Fruit fly (Drosophila melanogaster) whole organism, embryonic: ENCODE data around the gene CG9522.
A peak's percentile ranks its signal among the peaks of the same experiment; 100 is the strongest.

Source experiments
- Asciz ChIP-seq: fragments of 200-800 bp; sonication (Bioruptor generic); optimal IDR thresholded peaks from 2 replicates; lab custom pipeline; 2017; ENCODE audit warnings: missing biosample characterization, mild to moderate bottlenecking, missing genetic modification characterization, missing genetic modification reagents
- Atf3 ChIP-seq: fragments of 200-800 bp; sonication (Bioruptor generic); optimal IDR thresholded peaks from 3 replicates; lab custom pipeline; 2016; ENCODE audit warnings: missing biosample characterization, missing genetic modification characterization
- CG12236 ChIP-seq: fragments of 200-800 bp; sonication (Bioruptor generic); optimal IDR thresholded peaks from 2 replicates; lab custom pipeline; 2016; ENCODE audit warnings: missing biosample characterization, missing genetic modification characterization
- CG13123 ChIP-seq: fragments of 200-800 bp; sonication (Bioruptor generic); optimal IDR thresholded peaks from 2 replicates; lab custom pipeline; 2016; ENCODE audit warnings: missing biosample characterization, missing genetic modification characterization
- CG13894 ChIP-seq: fragments of 200-800 bp; sonication (Bioruptor generic); optimal IDR thresholded peaks from 3 replicates; lab custom pipeline; 2018; ENCODE audit warnings: missing biosample characterization, mild to moderate bottlenecking, missing genetic modification characterization, moderate library complexity
- CG14441 ChIP-seq: fragments of 200-800 bp; sonication (Bioruptor generic); IDR thresholded peaks from 2 replicates; pipeline ENCODE4 v1.3.6; 2022; ENCODE audit warnings: missing biosample characterization, missing genetic modification characterization
- CG15011 ChIP-seq: fragments of 200-800 bp; sonication (Bioruptor generic); optimal IDR thresholded peaks from 3 replicates; lab custom pipeline; 2018; ENCODE audit warnings: missing biosample characterization, mild to moderate bottlenecking, missing genetic modification characterization
- CG17328 ChIP-seq: fragments of 200-800 bp; sonication (Bioruptor generic); IDR thresholded peaks from 2 replicates; pipeline ENCODE4 v1.3.6; 2022; ENCODE audit warnings: missing biosample characterization, missing genetic modification characterization
- CG31365 ChIP-seq: fragments of 200-800 bp; sonication (Bioruptor generic); optimal IDR thresholded peaks from 2 replicates; lab custom pipeline; 2018; ENCODE audit warnings: missing biosample characterization, mild to moderate bottlenecking, missing genetic modification characterization
- CG31441 ChIP-seq: fragments of 200-800 bp; sonication (Bioruptor generic); IDR thresholded peaks from 2 replicates; pipeline ENCODE4 v1.3.6; 2022; ENCODE audit warnings: missing biosample characterization, missing genetic modification characterization
- CG3838 ChIP-seq: fragments of 200-800 bp; sonication (Bioruptor generic); optimal IDR thresholded peaks from 3 replicates; lab custom pipeline; 2016; ENCODE audit warnings: missing biosample characterization, missing genetic modification characterization
- CG3847 ChIP-seq: fragments of 200-800 bp; sonication (Bioruptor generic); IDR thresholded peaks from 2 replicates; pipeline ENCODE4 v1.3.6; 2022; ENCODE audit warnings: missing biosample characterization, missing genetic modification characterization
- CG4282 ChIP-seq: fragments of 200-800 bp; sonication (Bioruptor generic); optimal IDR thresholded peaks from 2 replicates; lab custom pipeline; 2016; ENCODE audit warnings: missing biosample characterization, missing genetic modification characterization
- CG6813 ChIP-seq: fragments of 200-800 bp; sonication (Bioruptor generic); optimal IDR thresholded peaks from 2 replicates; lab custom pipeline; 2017; ENCODE audit warnings: missing biosample characterization, missing genetic modification characterization, mild to moderate bottlenecking, moderate library complexity, missing genetic modification reagents
- CG9797 ChIP-seq: fragments of 200-800 bp; sonication (Bioruptor generic); optimal IDR thresholded peaks from 3 replicates; lab custom pipeline; 2018; ENCODE audit warnings: missing biosample characterization, mild to moderate bottlenecking, missing genetic modification characterization
- Eip74EF ChIP-seq, 2 experiments: fragments of 200-800 bp in 1 of 2; fragments of >200 bp in 1 of 2; sonication (Bioruptor generic) in 1 of 2; optimal IDR thresholded peaks; 2 replicates each; lab custom pipeline; 2017 to 2019; ENCODE audit warnings: missing biosample characterization in 2 of 2, missing genetic modification characterization in 2 of 2, mild to moderate bottlenecking in 1 of 2, moderate library complexity in 1 of 2
- Fer2 ChIP-seq: fragments of 200-800 bp; sonication (Bioruptor generic); optimal IDR thresholded peaks from 2 replicates; lab custom pipeline; 2018; ENCODE audit warnings: missing biosample characterization, mild to moderate bottlenecking, missing genetic modification characterization, moderate library complexity
- Hey ChIP-seq: fragments of 200-800 bp; sonication (Bioruptor generic); optimal IDR thresholded peaks from 3 replicates; lab custom pipeline; 2018; ENCODE audit warnings: missing biosample characterization, mild to moderate bottlenecking, missing genetic modification characterization
- HmgD ChIP-seq: fragments of 200-800 bp; sonication (Bioruptor generic); optimal IDR thresholded peaks from 3 replicates; lab custom pipeline; 2016; ENCODE audit warnings: missing biosample characterization, missing genetic modification characterization
- Hr51 ChIP-seq, 2 experiments: fragments of 200-800 bp; sonication (Bioruptor generic); optimal IDR thresholded peaks; 2 replicates in 1 of 2; 3 replicates in 1 of 2; lab custom pipeline; 2016 to 2018; ENCODE audit warnings: missing biosample characterization in 2 of 2, missing genetic modification characterization in 2 of 2, mild to moderate bottlenecking in 1 of 2, moderate library complexity in 1 of 2
- Hr78 ChIP-seq, 2 experiments: fragments of 200-800 bp in 1 of 2; fragments of >200 bp in 1 of 2; sonication (Bioruptor generic) in 1 of 2; optimal IDR thresholded peaks; 2 replicates each; lab custom pipeline; 2017 to 2019; ENCODE audit warnings: missing biosample characterization in 2 of 2, missing genetic modification characterization in 2 of 2, mild to moderate bottlenecking in 1 of 2, moderate library complexity in 1 of 2
- MBD-R2 ChIP-seq: fragments of 200-800 bp; sonication (Bioruptor generic); IDR thresholded peaks from 2 replicates; pipeline ENCODE4 v1.3.6; 2022; ENCODE audit warnings: missing biosample characterization, missing genetic modification characterization
- Spps ChIP-seq: fragments of 200-800 bp; sonication (Bioruptor generic); optimal IDR thresholded peaks from 2 replicates; lab custom pipeline; 2018; ENCODE audit warnings: missing biosample characterization, mild to moderate bottlenecking, missing genetic modification characterization
- Sry-δ ChIP-seq: fragments of 200-800 bp; sonication (Bioruptor generic); optimal IDR thresholded peaks from 2 replicates; lab custom pipeline; 2016; ENCODE audit warnings: missing biosample characterization, missing genetic modification characterization
- Ssrp ChIP-seq: fragments of 200-800 bp; sonication (Bioruptor generic); optimal IDR thresholded peaks from 2 replicates; lab custom pipeline; 2018; ENCODE audit warnings: missing biosample characterization, mild to moderate bottlenecking, missing genetic modification characterization, moderate library complexity
- Xbp1 ChIP-seq: fragments of 200-800 bp; sonication (Bioruptor generic); optimal IDR thresholded peaks from 3 replicates; lab custom pipeline; 2016; ENCODE audit warnings: missing biosample characterization, mild to moderate bottlenecking, missing genetic modification characterization
- ac ChIP-seq: fragments of 200-800 bp; sonication (Bioruptor generic); optimal IDR thresholded peaks from 3 replicates; lab custom pipeline; 2017; ENCODE audit warnings: missing biosample characterization, mild to moderate bottlenecking, missing genetic modification characterization
- ara ChIP-seq: fragments of 200-800 bp; sonication (Bioruptor generic); IDR thresholded peaks from 2 replicates; pipeline ENCODE4 v1.3.6; 2022; ENCODE audit warnings: missing biosample characterization, missing genetic modification characterization
- crp ChIP-seq, 2 experiments: fragments of 200-800 bp; sonication (Bioruptor generic); optimal IDR thresholded peaks; 2 replicates in 1 of 2; 3 replicates in 1 of 2; lab custom pipeline; 2017; ENCODE audit warnings: missing biosample characterization in 2 of 2, missing genetic modification characterization in 2 of 2, mild to moderate bottlenecking in 1 of 2, moderate library complexity in 1 of 2
- dmrt11E ChIP-seq: fragments of 200-800 bp; sonication (Bioruptor generic); optimal IDR thresholded peaks from 3 replicates; lab custom pipeline; 2018; ENCODE audit warnings: missing biosample characterization, mild to moderate bottlenecking, missing genetic modification characterization, moderate library complexity
- eyg ChIP-seq: fragments of 200-800 bp; sonication (Bioruptor generic); optimal IDR thresholded peaks from 3 replicates; lab custom pipeline; 2016; ENCODE audit warnings: missing biosample characterization, missing genetic modification characterization
- fd64A ChIP-seq: fragments of 200-800 bp; sonication (Bioruptor generic); optimal IDR thresholded peaks from 3 replicates; lab custom pipeline; 2018; ENCODE audit warnings: missing biosample characterization, mild to moderate bottlenecking, missing genetic modification characterization
- gfzf ChIP-seq: fragments of 200-800 bp; sonication (Bioruptor generic); optimal IDR thresholded peaks from 2 replicates; lab custom pipeline; 2016; ENCODE audit warnings: missing biosample characterization, mild to moderate bottlenecking, missing genetic modification characterization, moderate library complexity
- ham ChIP-seq: fragments of 200-800 bp; sonication (Bioruptor generic); IDR thresholded peaks from 2 replicates; pipeline ENCODE4 v1.3.6; 2022; ENCODE audit warnings: missing biosample characterization, missing genetic modification characterization
- hbn ChIP-seq: fragments of 200-800 bp; sonication (Bioruptor generic); IDR thresholded peaks from 2 replicates; pipeline ENCODE4 v1.3.6; 2022; ENCODE audit warnings: missing biosample characterization, missing genetic modification characterization; ENCODE audit not compliant: partially characterized antibody
- kay ChIP-seq: fragments of 200-800 bp; sonication (Bioruptor generic); optimal IDR thresholded peaks from 2 replicates; lab custom pipeline; 2016; ENCODE audit warnings: missing biosample characterization, missing genetic modification characterization
- lbe ChIP-seq: fragments of 200-800 bp; sonication (Bioruptor generic); optimal IDR thresholded peaks from 2 replicates; lab custom pipeline; 2016; ENCODE audit warnings: missing biosample characterization, mild to moderate bottlenecking, missing genetic modification characterization
- nau ChIP-seq: fragments of 200-800 bp; sonication (Bioruptor generic); optimal IDR thresholded peaks from 3 replicates; lab custom pipeline; 2017; ENCODE audit warnings: missing biosample characterization, mild to moderate bottlenecking, missing genetic modification characterization, missing genetic modification reagents
- nerfin-1 ChIP-seq: fragments of 200-800 bp; sonication (Bioruptor generic); optimal IDR thresholded peaks from 3 replicates; lab custom pipeline; 2019; ENCODE audit warnings: missing biosample characterization, mild to moderate bottlenecking, missing genetic modification characterization, moderate library complexity
- oc ChIP-seq: fragments of 200-800 bp; sonication (Bioruptor generic); optimal IDR thresholded peaks from 2 replicates; lab custom pipeline; 2018; ENCODE audit warnings: missing biosample characterization, mild to moderate bottlenecking, missing genetic modification characterization, moderate library complexity
- odd ChIP-seq: fragments of 200-800 bp; sonication (Bioruptor generic); optimal IDR thresholded peaks from 2 replicates; lab custom pipeline; 2017; ENCODE audit warnings: missing biosample characterization, mild to moderate bottlenecking, missing genetic modification characterization
- ranshi ChIP-seq: fragments of 200-800 bp; sonication (Bioruptor generic); IDR thresholded peaks from 2 replicates; pipeline ENCODE4 v1.3.6; 2022; ENCODE audit warnings: missing biosample characterization, missing genetic modification characterization
- ro ChIP-seq: fragments of 200-800 bp; sonication (Bioruptor generic); IDR thresholded peaks from 2 replicates; pipeline ENCODE4 v1.3.6; 2022; ENCODE audit warnings: missing biosample characterization, missing genetic modification characterization
- row ChIP-seq: fragments of 200-800 bp; sonication (Bioruptor generic); IDR thresholded peaks from 3 replicates; pipeline ENCODE4 v1.3.6; 2022; ENCODE audit warnings: missing biosample characterization, missing genetic modification characterization
- slbo ChIP-seq: fragments of 200-800 bp; sonication (Bioruptor generic); IDR thresholded peaks from 2 replicates; pipeline ENCODE4 v1.3.6; 2022; ENCODE audit warnings: missing biosample characterization, missing genetic modification characterization
- sob ChIP-seq: fragments of 200-800 bp; sonication (Bioruptor generic); IDR thresholded peaks from 2 replicates; pipeline ENCODE4 v1.3.6; 2022; ENCODE audit warnings: missing biosample characterization, missing genetic modification characterization
- tap ChIP-seq: fragments of 200-800 bp; optimal IDR thresholded peaks from 3 replicates; lab custom pipeline; 2019; ENCODE audit warnings: missing biosample characterization, mild to moderate bottlenecking, missing genetic modification characterization, moderate library complexity
- vnd ChIP-seq: fragments of 200-800 bp; sonication (Bioruptor generic); IDR thresholded peaks from 3 replicates; pipeline ENCODE4 v1.3.6; 2022; ENCODE audit warnings: missing biosample characterization, missing genetic modification characterization; ENCODE audit not compliant: partially characterized antibody
- zen ChIP-seq: fragments of 200-800 bp; sonication (Bioruptor generic); optimal IDR thresholded peaks from 3 replicates; lab custom pipeline; 2018; ENCODE audit warnings: missing biosample characterization, mild to moderate bottlenecking, missing genetic modification characterization, moderate library complexity

CG9522 gene

dm6 chrX:14882536-14883118, 34.0 kb upstream of the CG9522 start, which contains the start of the genes CG45064 and CG45065 (continued):
- TF ChIP-seq CG15011 = peak; percentile 58
- peak in 1 of 2 experiments; percentile 31 for TF ChIP-seq crp (GFP tag; optimal IDR thresholded peaks at IDR 0.05; lab: Kevin White, UChicago)
- TF ChIP-seq CG3838 (GFP tag; lab: Kevin White, UChicago) = peak; percentile 13
- peak; percentile 81 for TF ChIP-seq row (GFP tag; lab: Robert Waterston, UW)
- peak; percentile 95 for TF ChIP-seq CG31441 (GFP tag; lab: Robert Waterston, UW)
- peak; percentile 84 for TF ChIP-seq nerfin-1 (tag; lab: Kevin White, UChicago)
- no peak for TF ChIP-seq ac (GFP tag; lab: Kevin White, UChicago)
- TF ChIP-seq ham (GFP tag; lab: Robert Waterston, UW) = no peak
- peak; percentile 43; the same call in 1 of the 2 replicates for TF ChIP-seq MBD-R2
- peak; percentile 85 for TF ChIP-seq Xbp1 (GFP tag; lab: Kevin White, UChicago)
- TF ChIP-seq Hr78 (GFP tag; optimal IDR thresholded peaks at IDR 0.05; lab: Kevin White, UChicago) = peak in 1 of 2 experiments; percentile 77
- peak; percentile 80 for TF ChIP-seq odd (GFP tag; lab: Kevin White, UChicago)
- peak; percentile 55 for TF ChIP-seq CG3847 (GFP tag; lab: Robert Waterston, UW)
- peak; percentile 56 for TF ChIP-seq CG13123 (GFP tag; lab: Kevin White, UChicago)
- no peak for TF ChIP-seq zen (tag; lab: Kevin White, UChicago)
- no peak for TF ChIP-seq vnd (GFP tag; lab: Robert Waterston, UW)
- TF ChIP-seq lbe (GFP tag; lab: Kevin White, UChicago) = no peak
- peak; percentile 67 for TF ChIP-seq ro (GFP tag; lab: Robert Waterston, UW)
- peak; percentile 75 for TF ChIP-seq nau (GFP tag; lab: Kevin White, UChicago)
- peak; percentile 42 for TF ChIP-seq Sry-δ (GFP tag; lab: Kevin White, UChicago)
- peak; percentile 93 for TF ChIP-seq Asciz (GFP tag; lab: Kevin White, UChicago)
- TF ChIP-seq dmrt11E (tag; lab: Kevin White, UChicago) = peak; percentile 26
- peak; percentile 84 for TF ChIP-seq ara (GFP tag; lab: Robert Waterston, UW)
- TF ChIP-seq CG4282 = no peak
- no peak for TF ChIP-seq CG9797 (GFP tag; lab: Kevin White, UChicago)
- TF ChIP-seq Atf3 (GFP tag; lab: Kevin White, UChicago) = peak; percentile 67
- peak; percentile 86 for TF ChIP-seq tap (tag; lab: Kevin White, UChicago)
- peak; percentile 77 for TF ChIP-seq slbo
- TF ChIP-seq Hr51 (GFP tag; optimal IDR thresholded peaks at IDR 0.05; lab: Kevin White, UChicago) = peak; percentile 15 to 92
- TF ChIP-seq CG13894 (tag; lab: Kevin White, UChicago) = no peak
- peak; percentile 53 for TF ChIP-seq CG31365 (tag; lab: Kevin White, UChicago)
- peak; percentile 59 for TF ChIP-seq kay (GFP tag; lab: Kevin White, UChicago)
- peak; percentile 75 for TF ChIP-seq fd64A
- TF ChIP-seq HmgD (GFP tag; lab: Kevin White, UChicago) = no peak
- no peak for TF ChIP-seq gfzf
- peak; percentile 77 for TF ChIP-seq ranshi (GFP tag; lab: Robert Waterston, UW)
- peak in 1 of 2 experiments; percentile 90 for TF ChIP-seq Eip74EF (GFP tag; optimal IDR thresholded peaks at IDR 0.05; lab: Kevin White, UChicago)
- peak; percentile 3 for TF ChIP-seq Fer2 (tag; lab: Kevin White, UChicago)
- TF ChIP-seq CG17328 (GFP tag; lab: Robert Waterston, UW) = peak; percentile 87
- TF ChIP-seq Spps = peak; percentile 62
- TF ChIP-seq Ssrp = peak; percentile 84
- peak; percentile 52 for TF ChIP-seq eyg (GFP tag; lab: Kevin White, UChicago)
- peak; percentile 68 for TF ChIP-seq CG12236
- peak; percentile 75 for TF ChIP-seq sob (GFP tag; lab: Robert Waterston, UW)
- peak; percentile 72 for TF ChIP-seq CG14441 (GFP tag; lab: Robert Waterston, UW)
- TF ChIP-seq oc (tag; lab: Kevin White, UChicago) = peak; percentile 92
- TF ChIP-seq CG6813 (GFP tag; lab: Kevin White, UChicago) = peak; percentile 71
- no peak for TF ChIP-seq hbn (GFP tag; lab: Robert Waterston, UW)
- no peak for TF ChIP-seq Hey (tag; lab: Kevin White, UChicago)
